Fruit fly (Drosophila melanogaster): ENCODE measurements around the gene Agpat4.

Gene Agpat4

dm6 chr3L:16333013-16333412 is 48.4 kb downstream of the Agpat4 start, which contains the start of gene CG13056:
Gene CG13056 (plus strand): TSS chr3L:16333313.
- TF ChIP-seq Vsx2 (GFP tag; optimal IDR thresholded peaks at IDR 0.05; ENCODE audit: partially characterized antibody) (no peak), CrebA (GFP tag; optimal IDR thresholded peaks at IDR 0.05; ENCODE audit: borderline replicate concordance) (no peak), N (GFP tag; optimal IDR thresholded peaks at IDR 0.05) (no peak), CG32264 (GFP tag; optimal IDR thresholded peaks at IDR 0.05) (no peak), CG9705 (GFP tag; optimal IDR thresholded peaks at IDR 0.05) (no peak)

DNA sequence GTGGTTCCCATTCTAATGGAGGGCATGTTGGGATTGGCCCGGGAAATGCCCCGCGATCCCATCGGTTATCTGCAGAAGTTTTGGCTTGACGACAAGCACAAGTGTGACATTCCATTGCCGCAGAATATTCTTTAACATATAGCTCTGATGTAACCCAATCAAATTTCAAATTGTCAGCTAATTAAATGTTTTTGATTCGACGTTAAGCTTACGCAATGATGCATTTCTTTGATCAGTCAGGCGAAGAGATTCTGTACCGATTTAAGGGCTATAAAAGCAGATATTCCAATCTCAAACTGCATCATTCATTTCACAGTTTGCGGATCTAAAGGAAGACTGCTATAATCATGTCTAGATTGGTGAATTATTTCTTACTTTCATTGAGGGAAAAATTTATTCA is 49.7 kb downstream of the Agpat4 start, which contains the start of gene retinin:
retinin (plus strand) TSS at position 301 of the 400 bp plus-strand sequence.
- TF ChIP-seq foxo (GFP tag; optimal IDR thresholded peaks at IDR 0.05) (no peak), sv (GFP tag; optimal IDR thresholded peaks at IDR 0.05) (no peak), Dif (GFP tag; optimal IDR thresholded peaks at IDR 0.05; ENCODE audit: partially characterized antibody) (no peak), psq (GFP tag; optimal IDR thresholded peaks at IDR 0.05) (no peak), tai (GFP tag; optimal IDR thresholded peaks at IDR 0.05) (no peak), Abd-B (GFP tag; optimal IDR thresholded peaks at IDR 0.05) (no peak)

dm6 chr3L:16330740-16331139 is 50.6 kb downstream of the Agpat4 start, which contains the start of gene CG33060:
Gene CG33060 (plus strand): TSS chr3L:16331040.
- TF ChIP-seq CG9705 (GFP tag; optimal IDR thresholded peaks at IDR 0.05) (no peak), Abd-B (GFP tag; optimal IDR thresholded peaks at IDR 0.05) (no peak), usp (GFP tag; optimal IDR thresholded peaks at IDR 0.05) (no peak), rgr (GFP tag; optimal IDR thresholded peaks at IDR 0.05) (no peak), HLH106 (tag; optimal IDR thresholded peaks at IDR 0.05) (no peak), N (GFP tag; optimal IDR thresholded peaks at IDR 0.05) (no peak), Hr78 (GFP tag; optimal IDR thresholded peaks at IDR 0.05) (no peak), Sp1 (GFP tag; optimal IDR thresholded peaks at IDR 0.05) (no peak), dmrt93B (GFP tag; optimal IDR thresholded peaks at IDR 0.05) (no peak), Mio (GFP tag; optimal IDR thresholded peaks at IDR 0.05) (no peak)

- no peak for TF ChIP-seq Myc (optimal IDR thresholded peaks at IDR 0.05)
- no peak for TF ChIP-seq dsf (GFP tag; optimal IDR thresholded peaks at IDR 0.05; ENCODE audit: borderline replicate concordance)
- TF ChIP-seq br (GFP tag; optimal IDR thresholded peaks at IDR 0.05) = no peak
- no peak for TF ChIP-seq Sp1 (GFP tag; optimal IDR thresholded peaks at IDR 0.05)
Observed at dm6 chr3L:16329495-16329894, 51.9 kb downstream of the Agpat4 start, which contains the start of gene CG33061. Gene CG33061 (plus strand): TSS chr3L:16329795.

Measured in whole organism, wandering third instar larva.